Fruit fly (Drosophila melanogaster) Kc167 (cell line): ENCODE measurements around the gene mex1.

ENCODE experiments used
- Myc ChIP-seq: fragments of >200 bp; optimal IDR thresholded peaks from 2 replicates; lab custom pipeline; 2017; ENCODE audit warnings: missing external identifiers
- Sin3A ChIP-seq: fragments of >200 bp; optimal IDR thresholded peaks from 2 replicates; lab custom pipeline; 2018; ENCODE audit warnings: missing external identifiers
- insv ChIP-seq: fragments of >200 bp; optimal IDR thresholded peaks from 3 replicates; lab custom pipeline; 2018; ENCODE audit warnings: missing external identifiers
- ttk ChIP-seq: sonication (Bioruptor generic); optimal IDR thresholded peaks from 2 replicates; lab custom pipeline; 2017; ENCODE audit warnings: missing external identifiers

DNA sequence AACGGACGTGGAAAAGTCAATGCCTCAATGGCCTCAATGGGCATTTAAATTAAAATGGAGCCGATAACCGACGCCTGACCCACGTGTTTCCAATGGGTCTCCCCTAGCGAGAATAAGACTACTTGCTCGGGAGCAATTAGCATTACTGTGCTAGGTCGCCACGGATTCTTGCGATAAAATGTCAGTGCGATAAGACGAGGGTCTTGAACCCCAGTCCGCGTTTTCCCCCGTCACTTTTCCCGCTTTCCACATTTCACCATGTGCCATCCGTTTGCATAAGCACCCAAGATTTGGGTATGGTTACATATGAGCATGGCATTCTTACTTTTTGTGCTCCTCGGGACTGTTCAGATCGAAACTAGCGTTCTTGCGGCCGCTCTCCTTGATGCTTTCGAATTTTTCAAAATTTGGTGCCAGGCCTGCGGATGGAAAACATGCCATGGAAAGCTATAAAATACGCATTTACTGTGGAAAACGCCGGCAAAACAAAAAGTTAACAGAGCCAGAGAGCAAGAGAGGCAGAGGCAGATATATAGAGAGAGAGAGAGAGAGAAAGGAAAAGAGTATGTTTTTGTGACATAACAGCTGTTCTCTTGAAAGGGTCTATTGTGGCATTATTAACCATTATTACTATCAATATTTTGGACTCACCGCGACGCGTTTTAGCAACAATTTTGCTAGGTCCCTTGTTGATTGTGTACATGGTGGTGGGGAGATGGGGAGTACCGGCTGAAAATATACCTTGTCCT, 12.1 kb downstream of the mex1 start:
- TF ChIP-seq Sin3A (no peak), Myc (lab: Kevin White, UChicago) (no peak), ttk (lab: Kevin White, UChicago) (no peak), insv (lab: Kevin White, UChicago) (no peak)
